Worm (Caenorhabditis elegans): ENCODE results near the gene M03F4.6.

Gene M03F4.6

ce11 chrX:4972039-4972581, 3.0 kb upstream of the M03F4.6 start:
- TF ChIP-seq nhr-77 (tag; optimal IDR thresholded peaks at IDR 0.05) (no peak), hmg-1.1 (GFP tag; IDR thresholded peaks at IDR 0.05) (peak; percentile 8; the same call in 1 of the 2 replicates), daf-16 (GFP tag; optimal IDR thresholded peaks at IDR 0.05) (peak in 1 of 2 experiments; percentile 46), daf-16 (tag; optimal IDR thresholded peaks at IDR 0.05) (no peak), snpc-1.2 (GFP tag; IDR thresholded peaks at IDR 0.05) (no peak), hlh-11 (tag; optimal IDR thresholded peaks at IDR 0.05) (peak; percentile 66), T26A8.4 (GFP tag; IDR thresholded peaks at IDR 0.05) (no peak), unc-62 (GFP tag; optimal IDR thresholded peaks at IDR 0.05 in 1 of 2) (peak in 1 of 2 experiments; percentile 93), unc-62 (tag; optimal IDR thresholded peaks at IDR 0.05) (no peak), mxl-3 (GFP tag; optimal IDR thresholded peaks at IDR 0.05) (peak; percentile 12), hlh-30 (tag; optimal IDR thresholded peaks at IDR 0.05; ENCODE audit: insufficient read depth) (peak; percentile 42)

ce11 chrX:4971427-4971826, 2.3 kb upstream of the M03F4.6 start:
- peak; percentile 16 for TF ChIP-seq nhr-77 (tag; optimal IDR thresholded peaks at IDR 0.05)
- TF ChIP-seq T20F7.1 (GFP tag; optimal IDR thresholded peaks at IDR 0.05): no peak
- TF ChIP-seq ceh-32 (tag; optimal IDR thresholded peaks at IDR 0.05; ENCODE audit: poor library complexity): no peak
- no peak for TF ChIP-seq sdz-12 (GFP tag; optimal IDR thresholded peaks at IDR 0.05)
- TF ChIP-seq Y48G9A.11 (GFP tag; IDR thresholded peaks at IDR 0.05): no peak
- TF ChIP-seq pqm-1 (tag; optimal IDR thresholded peaks at IDR 0.05): no peak
- no peak for TF ChIP-seq attf-4 (tag; optimal IDR thresholded peaks at IDR 0.05)
- no peak for TF ChIP-seq F37D6.2 (tag; optimal IDR thresholded peaks at IDR 0.05)
- TF ChIP-seq mep-1 (tag; optimal IDR thresholded peaks at IDR 0.05): peak; percentile 58
- no peak for TF ChIP-seq fkh-10 (GFP tag; optimal IDR thresholded peaks at IDR 0.05)
- TF ChIP-seq aha-1 (tag): peak; percentile 91
- TF ChIP-seq ceh-82 (tag; optimal IDR thresholded peaks at IDR 0.05): no peak
- TF ChIP-seq lin-38 (GFP tag; IDR thresholded peaks at IDR 0.05): no peak
- TF ChIP-seq mxl-2 (GFP tag; conservative IDR thresholded peaks at IDR 0.05): no peak
- TF ChIP-seq skn-1 (tag; optimal IDR thresholded peaks at IDR 0.05): no peak
- TF ChIP-seq ceh-44 (GFP tag; IDR thresholded peaks at IDR 0.05): no peak
- no peak for TF ChIP-seq nhr-111 (GFP tag; optimal IDR thresholded peaks at IDR 0.05)
- no peak for TF ChIP-seq php-3 (GFP tag; IDR thresholded peaks at IDR 0.05)
- TF ChIP-seq rbr-2 (tag; optimal IDR thresholded peaks at IDR 0.05): peak; percentile 34
- no peak for TF ChIP-seq cey-2 (tag; optimal IDR thresholded peaks at IDR 0.05; ENCODE audit: borderline replicate concordance, insufficient read depth)
- TF ChIP-seq mdt-29 (GFP tag; IDR thresholded peaks at IDR 0.05): no peak
- no peak for TF ChIP-seq zip-11 (GFP tag; IDR thresholded peaks at IDR 0.05)
- TF ChIP-seq hmg-1.1 (GFP tag; IDR thresholded peaks at IDR 0.05): peak; percentile 63
- TF ChIP-seq ama-1 (optimal IDR thresholded peaks at IDR 0.05): no peak
- TF ChIP-seq dmd-9 (GFP tag; IDR thresholded peaks at IDR 0.05): no peak
- TF ChIP-seq tra-1 (GFP tag; IDR thresholded peaks at IDR 0.05): no peak
- no peak for TF ChIP-seq fos-1 (tag; optimal IDR thresholded peaks at IDR 0.05)
- no peak for TF ChIP-seq dmd-8 (GFP tag; IDR thresholded peaks at IDR 0.05)
- TF ChIP-seq unc-130 (GFP tag; optimal IDR thresholded peaks at IDR 0.05): no peak
- no peak for TF ChIP-seq gei-8 (GFP tag; optimal IDR thresholded peaks at IDR 0.05)
- TF ChIP-seq hif-1 (tag; optimal IDR thresholded peaks at IDR 0.05): no peak
- 0 out of 2 replicates have a peak, but pooled peaks have one; percentile 13 for TF ChIP-seq ceh-20 (GFP tag; IDR thresholded peaks at IDR 0.05)
- no peak for TF ChIP-seq spr-3 (GFP tag; optimal IDR thresholded peaks at IDR 0.05)
- TF ChIP-seq pha-4 (GFP tag; IDR thresholded peaks at IDR 0.05): peak; percentile 61; the same call in 1 of the 2 replicates
- peak; percentile 40 for TF ChIP-seq pha-4 (tag; optimal IDR thresholded peaks at IDR 0.05)
- peak; percentile 35 for TF ChIP-seq dmd-6 (GFP tag; IDR thresholded peaks at IDR 0.05)
- no peak for TF ChIP-seq ztf-7 (tag; optimal IDR thresholded peaks at IDR 0.05)
- TF ChIP-seq zag-1 (tag; optimal IDR thresholded peaks at IDR 0.05): no peak
- TF ChIP-seq dpl-1 (GFP tag; optimal IDR thresholded peaks at IDR 0.05): peak; percentile 23
- TF ChIP-seq zfp-3 (GFP tag; conservative IDR thresholded peaks at IDR 0.05): no peak
- TF ChIP-seq nhr-237 (tag; optimal IDR thresholded peaks at IDR 0.05): no peak
- TF ChIP-seq lir-3 (tag; optimal IDR thresholded peaks at IDR 0.05): no peak

All from whole organism, L4 larva.